Fruit fly (Drosophila melanogaster) whole organism: ENCODE results near the gene CG11912.

Experiments
- CG8478 ChIP-seq: fragments of >200 bp; optimal IDR thresholded peaks from 2 replicates; lab custom pipeline; 2018; ENCODE audit warnings: inconsistent platforms
- Dll ChIP-seq: fragments of >200 bp; optimal IDR thresholded peaks from 2 replicates; lab custom pipeline; 2017
- pan ChIP-seq: fragments of >200 bp; optimal IDR thresholded peaks from 2 replicates; lab custom pipeline; 2017
- psq ChIP-seq: fragments of >200 bp; optimal IDR thresholded peaks from 2 replicates; lab custom pipeline; 2017
- usp ChIP-seq: fragments of >200 bp; optimal IDR thresholded peaks from 2 replicates; lab custom pipeline; 2017; ENCODE audit warnings: missing biosample characterization, missing genetic modification characterization, mixed read lengths

- TF ChIP-seq psq (no peak), usp (GFP tag; lab: Kevin White, UChicago) (no peak), Dll (no peak), pan (lab: Kevin White, UChicago) (no peak), CG8478 (lab: Kevin White, UChicago) (no peak)
These were observed 10.6 kb upstream of the CG11912 start, which contains the start of gene CG43755 for dm6 chr2L:329661-330060.
